Fruit fly (Drosophila melanogaster) whole organism, embryonic: ENCODE measurements around the gene Adh.

Experiments
- Awh ChIP-seq: fragments of 200-800 bp; sonication (Bioruptor generic); IDR thresholded peaks from 2 replicates; pipeline ENCODE4, ENCODE4 v1.3.6; 2022; ENCODE audit warnings: missing biosample characterization, missing genetic modification characterization
- Bdp1 ChIP-seq: fragments of 200-800 bp; sonication (Bioruptor generic); optimal IDR thresholded peaks from 3 replicates; lab custom pipeline; 2016; ENCODE audit warnings: missing biosample characterization, missing genetic modification characterization
- Blimp-1 ChIP-seq: fragments of 200-800 bp; sonication (Bioruptor generic); optimal IDR thresholded peaks from 3 replicates; lab custom pipeline; 2018; ENCODE audit warnings: missing biosample characterization, missing genetic modification characterization, mild to moderate bottlenecking, moderate library complexity, missing genetic modification reagents
- CG10366 ChIP-seq: fragments of 200-800 bp; sonication (Bioruptor generic); IDR thresholded peaks from 2 replicates; pipeline ENCODE4 v1.3.6; 2022; ENCODE audit warnings: missing biosample characterization, missing genetic modification characterization
- CG10979 ChIP-seq: fragments of 200-800 bp; sonication (Bioruptor generic); optimal IDR thresholded peaks from 2 replicates; lab custom pipeline; 2018; ENCODE audit warnings: missing biosample characterization, mild to moderate bottlenecking, missing genetic modification characterization, moderate library complexity
- CG11695 ChIP-seq: fragments of 200-800 bp; sonication (Bioruptor generic); IDR thresholded peaks from 3 replicates; pipeline ENCODE4 v1.3.6; 2022; ENCODE audit warnings: missing biosample characterization, missing genetic modification characterization
- CG12104 ChIP-seq: fragments of 200-800 bp; sonication (Bioruptor generic); optimal IDR thresholded peaks from 3 replicates; lab custom pipeline; 2016; ENCODE audit warnings: missing biosample characterization, missing genetic modification characterization
- CG12391 ChIP-seq: fragments of 200-800 bp; sonication (Bioruptor generic); optimal IDR thresholded peaks from 3 replicates; lab custom pipeline; 2018; ENCODE audit warnings: missing biosample characterization, mild to moderate bottlenecking, missing genetic modification characterization, moderate library complexity
- CG16813 ChIP-seq: fragments of 200-800 bp; sonication (Bioruptor generic); IDR thresholded peaks from 3 replicates; pipeline ENCODE4 v1.3.6; 2022; ENCODE audit warnings: missing biosample characterization, missing genetic modification characterization; ENCODE audit not compliant: partially characterized antibody
- CG17385 ChIP-seq: fragments of 200-800 bp; sonication (Bioruptor generic); optimal IDR thresholded peaks from 3 replicates; lab custom pipeline; 2018; ENCODE audit warnings: missing biosample characterization, mild to moderate bottlenecking, missing genetic modification characterization
- CG17912 ChIP-seq: fragments of 200-800 bp; sonication (Bioruptor generic); optimal IDR thresholded peaks from 2 replicates; lab custom pipeline; 2018; ENCODE audit warnings: missing biosample characterization, mild to moderate bottlenecking, missing genetic modification characterization
- CG18262 ChIP-seq: fragments of 200-800 bp; optimal IDR thresholded peaks from 3 replicates; lab custom pipeline; 2019; ENCODE audit warnings: missing biosample characterization, mild to moderate bottlenecking, missing genetic modification characterization, moderate library complexity
- CG2120 ChIP-seq: fragments of 200-800 bp; sonication (Bioruptor generic); optimal IDR thresholded peaks from 3 replicates; lab custom pipeline; 2016; ENCODE audit warnings: missing biosample characterization, missing genetic modification characterization
- CG2199 ChIP-seq: fragments of 200-800 bp; sonication (Bioruptor generic); IDR thresholded peaks from 3 replicates; pipeline ENCODE4 v1.3.6; 2022; ENCODE audit warnings: missing biosample characterization, missing genetic modification characterization
- CG2889 ChIP-seq: fragments of 200-800 bp; sonication (Bioruptor generic); IDR thresholded peaks from 3 replicates; pipeline ENCODE4 v1.3.6; 2022; ENCODE audit warnings: missing biosample characterization, missing genetic modification characterization
- CG31224 ChIP-seq: fragments of 200-800 bp; sonication (Bioruptor generic); IDR thresholded peaks from 2 replicates; pipeline ENCODE4 v1.3.6; 2022; ENCODE audit warnings: missing biosample characterization, missing genetic modification characterization
- CG33557 ChIP-seq: fragments of 200-800 bp; sonication (Bioruptor generic); optimal IDR thresholded peaks from 2 replicates; lab custom pipeline; 2019; ENCODE audit warnings: missing biosample characterization, mild to moderate bottlenecking, missing genetic modification characterization, moderate library complexity
- CG34376 ChIP-seq: fragments of 200-800 bp; sonication (Bioruptor generic); optimal IDR thresholded peaks from 2 replicates; lab custom pipeline; 2018; ENCODE audit warnings: missing biosample characterization, mild to moderate bottlenecking, missing genetic modification characterization
- CG6175 ChIP-seq: fragments of 200-800 bp; sonication (Bioruptor generic); IDR thresholded peaks from 3 replicates; pipeline ENCODE4 v1.3.6; 2022; ENCODE audit warnings: missing biosample characterization, missing genetic modification characterization
- Deaf1 ChIP-seq: fragments of 200-800 bp; optimal IDR thresholded peaks from 3 replicates; lab custom pipeline; 2019; ENCODE audit warnings: missing biosample characterization, mild to moderate bottlenecking, missing genetic modification characterization, moderate library complexity
- Dfd ChIP-seq, 2 experiments: fragments of >200 bp; optimal IDR thresholded peaks; 2 replicates each; lab custom pipeline; 2017; ENCODE audit warnings: missing biosample characterization in 2 of 2, missing genetic modification characterization in 2 of 2
- Doc3 ChIP-seq: fragments of 200-800 bp; sonication (Bioruptor generic); IDR thresholded peaks from 3 replicates; pipeline ENCODE4 v1.3.6; 2022; ENCODE audit warnings: missing biosample characterization, missing genetic modification characterization; ENCODE audit not compliant: partially characterized antibody
- Drgx ChIP-seq: fragments of 200-800 bp; sonication (Bioruptor generic); IDR thresholded peaks from 2 replicates; pipeline ENCODE4 v1.3.6; 2022; ENCODE audit warnings: missing biosample characterization, missing genetic modification characterization
- Ets97D ChIP-seq: fragments of 200-800 bp; sonication (Bioruptor generic); optimal IDR thresholded peaks from 3 replicates; lab custom pipeline; 2016; ENCODE audit warnings: missing biosample characterization, missing genetic modification characterization
- HHEX ChIP-seq: fragments of 200-800 bp; sonication (Bioruptor generic); optimal IDR thresholded peaks from 3 replicates; lab custom pipeline; 2017; ENCODE audit warnings: missing biosample characterization, mild to moderate bottlenecking, missing genetic modification characterization, missing genetic modification reagents
- HLH3B ChIP-seq: fragments of 200-800 bp; sonication (Bioruptor generic); IDR thresholded peaks from 2 replicates; pipeline ENCODE4 v1.3.6; 2022; ENCODE audit warnings: missing biosample characterization, missing genetic modification characterization
- HLHmδ ChIP-seq: fragments of 200-800 bp; sonication (Bioruptor generic); optimal IDR thresholded peaks from 2 replicates; lab custom pipeline; 2018; ENCODE audit warnings: missing biosample characterization, mild to moderate bottlenecking, missing genetic modification characterization, moderate library complexity
- Lhr ChIP-seq: fragments of 200-800 bp; sonication (Bioruptor generic); optimal IDR thresholded peaks from 3 replicates; lab custom pipeline; 2017; ENCODE audit warnings: mild to moderate bottlenecking, missing biosample characterization, missing genetic modification reagents, missing genetic modification characterization
- NC2β ChIP-seq: fragments of 200-800 bp; sonication (Bioruptor generic); optimal IDR thresholded peaks from 2 replicates; lab custom pipeline; 2016; ENCODE audit warnings: missing biosample characterization, missing genetic modification characterization
- Rx ChIP-seq: fragments of 200-800 bp; sonication (Bioruptor generic); IDR thresholded peaks from 2 replicates; pipeline ENCODE4 v1.3.6; 2022; ENCODE audit warnings: missing biosample characterization, missing genetic modification characterization
- Sox100B ChIP-seq: fragments of 200-800 bp; sonication (Bioruptor generic); optimal IDR thresholded peaks from 3 replicates; lab custom pipeline; 2018; ENCODE audit warnings: missing biosample characterization, mild to moderate bottlenecking, missing genetic modification characterization
- Sox102F ChIP-seq: fragments of 200-800 bp; sonication (Bioruptor generic); optimal IDR thresholded peaks from 2 replicates; lab custom pipeline; 2018; ENCODE audit warnings: missing biosample characterization, mild to moderate bottlenecking, missing genetic modification characterization, moderate library complexity
- aop ChIP-seq: fragments of 200-800 bp; sonication (Bioruptor generic); IDR thresholded peaks from 2 replicates; pipeline ENCODE4 v1.3.6; 2022; ENCODE audit warnings: missing biosample characterization, missing genetic modification characterization
- ara ChIP-seq: fragments of 200-800 bp; sonication (Bioruptor generic); IDR thresholded peaks from 2 replicates; pipeline ENCODE4 v1.3.6; 2022; ENCODE audit warnings: missing biosample characterization, missing genetic modification characterization
- br ChIP-seq: fragments of >200 bp; optimal IDR thresholded peaks from 2 replicates; lab custom pipeline; 2017
- bsh ChIP-seq, 2 experiments: fragments of 200-800 bp; sonication (Bioruptor generic); optimal IDR thresholded peaks; 2 replicates each; lab custom pipeline; 2017 to 2018; ENCODE audit warnings: mild to moderate bottlenecking in 2 of 2, missing biosample characterization in 2 of 2, missing genetic modification characterization in 2 of 2, moderate library complexity in 1 of 2
- crol ChIP-seq: fragments of 200-800 bp; sonication (Bioruptor generic); IDR thresholded peaks from 2 replicates; pipeline ENCODE4 v1.3.6; 2022; ENCODE audit warnings: missing biosample characterization, missing genetic modification characterization
- dmrt99B ChIP-seq: fragments of 200-800 bp; sonication (Bioruptor generic); optimal IDR thresholded peaks from 2 replicates; lab custom pipeline; 2018; ENCODE audit warnings: missing biosample characterization, mild to moderate bottlenecking, missing genetic modification characterization, moderate library complexity
- esg ChIP-seq: fragments of 200-800 bp; sonication (Bioruptor generic); conservative IDR thresholded peaks from 2 replicates; pipeline ENCODE4 v1.3.6; 2022; ENCODE audit warnings: missing biosample characterization, missing genetic modification characterization
- klu ChIP-seq: fragments of 200-800 bp; sonication (Bioruptor generic); IDR thresholded peaks from 2 replicates; pipeline ENCODE4 v1.3.6; 2022; ENCODE audit warnings: missing biosample characterization, missing genetic modification characterization
- lov ChIP-seq, 2 experiments: fragments of 200-800 bp in 1 of 2; fragments of >200 bp in 1 of 2; sonication (Bioruptor generic) in 1 of 2; IDR thresholded peaks in 1 of 2; optimal IDR thresholded peaks in 1 of 2; 2 replicates in 1 of 2; 3 replicates in 1 of 2; pipeline versions ENCODE4 v1.3.6 to Lab custom; 2017 to 2022; ENCODE audit warnings: missing biosample characterization in 1 of 2, missing genetic modification characterization in 1 of 2
- otp ChIP-seq: fragments of 200-800 bp; sonication (Bioruptor generic); IDR thresholded peaks from 3 replicates; pipeline ENCODE4, ENCODE4 v1.3.6; 2022; ENCODE audit warnings: missing biosample characterization, missing genetic modification characterization
- pan ChIP-seq, 4 experiments: fragments of >200 bp in 3 of 4; fragments of 200-800 bp in 1 of 4; sonication (Bioruptor generic) in 1 of 4; optimal IDR thresholded peaks in 3 of 4; IDR thresholded peaks in 1 of 4; 2 replicates each; pipeline versions ENCODE4 v1.3.6 to Lab custom; 2017 to 2022; ENCODE audit warnings: missing biosample characterization in 2 of 4, missing genetic modification characterization in 2 of 4, mixed read lengths in 1 of 4
- row ChIP-seq: fragments of 200-800 bp; sonication (Bioruptor generic); IDR thresholded peaks from 3 replicates; pipeline ENCODE4 v1.3.6; 2022; ENCODE audit warnings: missing biosample characterization, missing genetic modification characterization
- slp2 ChIP-seq: fragments of 200-800 bp; sonication (Bioruptor generic); optimal IDR thresholded peaks from 2 replicates; lab custom pipeline; 2016; ENCODE audit warnings: missing biosample characterization, missing genetic modification characterization
- usp ChIP-seq: fragments of >200 bp; optimal IDR thresholded peaks from 2 replicates; lab custom pipeline; 2017; ENCODE audit warnings: missing biosample characterization, missing genetic modification characterization
- vvl ChIP-seq: fragments of 200-800 bp; sonication (Bioruptor generic); IDR thresholded peaks from 2 replicates; pipeline ENCODE4 v1.3.6; 2022; ENCODE audit warnings: missing biosample characterization, missing genetic modification characterization
- wek ChIP-seq: fragments of 200-800 bp; sonication (Bioruptor generic); optimal IDR thresholded peaks from 3 replicates; lab custom pipeline; 2018; ENCODE audit warnings: missing biosample characterization, mild to moderate bottlenecking, missing genetic modification characterization, moderate library complexity

Adh gene

dm6 chr2L:14634986-14635385, 19.6 kb downstream of the Adh start (continued):
- no peak for TF ChIP-seq wek
- no peak for TF ChIP-seq Rx (GFP tag; lab: Robert Waterston, UW)
- no peak for TF ChIP-seq CG17912
- no peak for TF ChIP-seq klu
- TF ChIP-seq CG10366 (GFP tag; lab: Robert Waterston, UW) = no peak
- no peak for TF ChIP-seq usp (GFP tag; lab: Kevin White, UChicago)
- no peak for TF ChIP-seq CG17385 (GFP tag; lab: Kevin White, UChicago)
- no peak for TF ChIP-seq br (lab: Kevin White, UChicago)
- peak; percentile 20 for TF ChIP-seq dmrt99B
- no peak for TF ChIP-seq CG12104 (GFP tag; lab: Kevin White, UChicago)
- TF ChIP-seq CG10979 (tag; lab: Kevin White, UChicago) = peak; percentile 16
- TF ChIP-seq CG31224 (GFP tag; lab: Robert Waterston, UW) = no peak
- TF ChIP-seq Drgx = 0 out of 2 replicates have a peak, but pooled peaks have one; percentile 49
- no peak for TF ChIP-seq Sox100B (GFP tag; lab: Kevin White, UChicago)
- TF ChIP-seq Sox102F (GFP tag; lab: Kevin White, UChicago) = peak; percentile 26
- no peak for TF ChIP-seq Dfd (GFP tag; optimal IDR thresholded peaks at IDR 0.05; lab: Kevin White, UChicago)
- TF ChIP-seq HHEX (GFP tag; lab: Kevin White, UChicago) = no peak
- TF ChIP-seq NC2β (GFP tag; lab: Kevin White, UChicago) = no peak
- TF ChIP-seq CG11695 (GFP tag; lab: Robert Waterston, UW) = no peak
- TF ChIP-seq slp2 (GFP tag; lab: Kevin White, UChicago) = no peak
- TF ChIP-seq esg (GFP tag; lab: Robert Waterston, UW) = no peak
- TF ChIP-seq bsh (GFP tag; optimal IDR thresholded peaks at IDR 0.05; lab: Kevin White, UChicago) = peak in 1 of 2 experiments; percentile 17
- no peak for TF ChIP-seq CG2889 (GFP tag; lab: Robert Waterston, UW)
- peak; percentile 23 for TF ChIP-seq Blimp-1
- peak; percentile 13 for TF ChIP-seq CG18262
- no peak for TF ChIP-seq Bdp1 (GFP tag; lab: Kevin White, UChicago)
- no peak for TF ChIP-seq CG2120 (GFP tag; lab: Kevin White, UChicago)
- TF ChIP-seq CG16813 (GFP tag; lab: Robert Waterston, UW) = no peak

dm6 chr2L:14642090-14642632, 26.8 kb downstream of the Adh start:
- no peak for TF ChIP-seq aop (GFP tag; lab: Robert Waterston, UW)
- TF ChIP-seq crol (GFP tag; lab: Robert Waterston, UW) = peak; percentile 95
- no peak for TF ChIP-seq pan (optimal IDR thresholded peaks at IDR 0.05; lab: Kevin White, UChicago)
- TF ChIP-seq pan (GFP tag; optimal IDR thresholded peaks at IDR 0.05 in 1 of 2, IDR thresholded peaks at IDR 0.05 in 1 of 2) = no peak
- TF ChIP-seq Doc3 (GFP tag; lab: Robert Waterston, UW) = no peak
- 0 out of 3 replicates have a peak, but pooled peaks have one; percentile 20 for TF ChIP-seq otp (GFP tag; lab: Robert Waterston, UW)
- TF ChIP-seq HLHmδ (GFP tag; lab: Kevin White, UChicago) = peak; percentile 46
- TF ChIP-seq CG33557 (GFP tag; lab: Kevin White, UChicago) = peak; percentile 21
- no peak for TF ChIP-seq vvl (GFP tag; lab: Robert Waterston, UW)
- TF ChIP-seq Awh (GFP tag; lab: Robert Waterston, UW) = 0 out of 2 replicates have a peak, but pooled peaks have one; percentile 14
- TF ChIP-seq CG2199 (GFP tag; lab: Robert Waterston, UW) = peak; percentile 63; the same call in 1 of the 3 replicates
- TF ChIP-seq row (GFP tag; lab: Robert Waterston, UW) = peak; percentile 6; the same call in 1 of the 3 replicates
- no peak for TF ChIP-seq Lhr
- TF ChIP-seq Blimp-1 = peak; percentile 96
- 0 out of 2 replicates have a peak, but pooled peaks have one; percentile 6 for TF ChIP-seq HLH3B (GFP tag; lab: Robert Waterston, UW)
- TF ChIP-seq CG34376 (GFP tag; lab: Kevin White, UChicago) = no peak
- 0 out of 2 replicates have a peak, but pooled peaks have one; percentile 9 for TF ChIP-seq ara (GFP tag; lab: Robert Waterston, UW)
- peak; percentile 30 for TF ChIP-seq Deaf1
- TF ChIP-seq CG6175 (GFP tag; lab: Robert Waterston, UW) = 0 out of 3 replicates have a peak, but pooled peaks have one; percentile 9
- TF ChIP-seq CG12391 (tag; lab: Kevin White, UChicago) = no peak
- no peak for TF ChIP-seq Ets97D (GFP tag; lab: Kevin White, UChicago)
- TF ChIP-seq lov (optimal IDR thresholded peaks at IDR 0.05; lab: Kevin White, UChicago) = no peak
- TF ChIP-seq lov (GFP tag; IDR thresholded peaks at IDR 0.05; lab: Robert Waterston, UW) = no peak
